Worm (Caenorhabditis elegans): ENCODE measurements around the gene grl-8.

Gene grl-8

ce11 chrV:6727222-6727621 is 5.7 kb downstream of the grl-8 start, which contains the start of gene ZC487.1:
Gene ZC487.1 (plus strand): TSS chrV:6727522.
- no peak for TF ChIP-seq ref-1 (GFP tag; conservative IDR thresholded peaks at IDR 0.05)
- TF ChIP-seq ztf-23 (GFP tag; IDR thresholded peaks at IDR 0.05) = no peak

ce11 chrV:6726279-6726678 is 6.6 kb downstream of the grl-8 start:
- no peak for TF ChIP-seq klf-2 (GFP tag; conservative IDR thresholded peaks at IDR 0.05)

ce11 chrV:6722378-6722777 is 10.5 kb downstream of the grl-8 start, which contains the start of gene ZC487.2:
Gene ZC487.2 (minus strand): TSS chrV:6722478.
- TF ChIP-seq T22C8.4 (GFP tag; IDR thresholded peaks at IDR 0.05) (no peak), med-1 (GFP tag; optimal IDR thresholded peaks at IDR 0.05; ENCODE audit: insufficient read depth) (no peak), flt-1 (GFP tag; IDR thresholded peaks at IDR 0.05) (no peak), ztf-23 (GFP tag; IDR thresholded peaks at IDR 0.05) (no peak), klf-2 (GFP tag; conservative IDR thresholded peaks at IDR 0.05) (no peak), ref-1 (GFP tag; conservative IDR thresholded peaks at IDR 0.05) (no peak)

ce11 chrV:6718232-6718631 is 14.7 kb downstream of the grl-8 start, which contains the start of gene srg-30:
Gene srg-30 (minus strand): TSS chrV:6718332.
- TF ChIP-seq med-1 (GFP tag; optimal IDR thresholded peaks at IDR 0.05; ENCODE audit: insufficient read depth) (no peak), flt-1 (GFP tag; IDR thresholded peaks at IDR 0.05) (no peak), T22C8.4 (GFP tag; IDR thresholded peaks at IDR 0.05) (no peak), ztf-23 (GFP tag; IDR thresholded peaks at IDR 0.05) (no peak)

- no peak for TF ChIP-seq med-1 (GFP tag; optimal IDR thresholded peaks at IDR 0.05; ENCODE audit: insufficient read depth)
- no peak for TF ChIP-seq ztf-29 (GFP tag; IDR thresholded peaks at IDR 0.05)
- no peak for TF ChIP-seq ref-1 (GFP tag; conservative IDR thresholded peaks at IDR 0.05)
- no peak for TF ChIP-seq klf-2 (GFP tag; conservative IDR thresholded peaks at IDR 0.05)
- no peak for TF ChIP-seq cog-1 (tag; optimal IDR thresholded peaks at IDR 0.05)
- no peak for TF ChIP-seq ztf-23 (GFP tag; IDR thresholded peaks at IDR 0.05)
- TF ChIP-seq T22C8.4 (GFP tag; IDR thresholded peaks at IDR 0.05) = no peak
- no peak for TF ChIP-seq tab-1 (GFP tag; IDR thresholded peaks at IDR 0.05)
- no peak for TF ChIP-seq flt-1 (GFP tag; IDR thresholded peaks at IDR 0.05)
Measured at ce11 chrV:6710462-6710861, 22.4 kb downstream of the grl-8 start, which contains the start of gene sna-1. Gene sna-1 (minus strand): TSS chrV:6710679.

ce11 chrV:6709050-6709683 is 23.7 kb downstream of the grl-8 start, which contains the start of gene dlst-1:
Gene dlst-1 (minus strand): TSS chrV:6709101.
- peak; percentile 77 for TF ChIP-seq med-1 (GFP tag; optimal IDR thresholded peaks at IDR 0.05; ENCODE audit: insufficient read depth)
- TF ChIP-seq ref-1 (GFP tag; conservative IDR thresholded peaks at IDR 0.05) = 0 out of 2 replicates have a peak, but pooled peaks have one; percentile 23
- no peak for TF ChIP-seq T22C8.4 (GFP tag; IDR thresholded peaks at IDR 0.05)
- no peak for TF ChIP-seq cog-1 (tag; optimal IDR thresholded peaks at IDR 0.05)
- TF ChIP-seq klf-2 (GFP tag; conservative IDR thresholded peaks at IDR 0.05) = 0 out of 2 replicates have a peak, but pooled peaks have one; percentile 28
- peak; percentile 82 for TF ChIP-seq ztf-23 (GFP tag; IDR thresholded peaks at IDR 0.05)
- no peak for TF ChIP-seq ztf-29 (GFP tag; IDR thresholded peaks at IDR 0.05)
- TF ChIP-seq tab-1 (GFP tag; IDR thresholded peaks at IDR 0.05) = peak; percentile 80
- peak; percentile 73 for TF ChIP-seq flt-1 (GFP tag; IDR thresholded peaks at IDR 0.05)

ce11 chrV:6706771-6707170 is 26.1 kb downstream of the grl-8 start, which contains the start of gene W02F12.4:
Gene W02F12.4 (minus strand): TSS chrV:6706934.
- TF ChIP-seq flt-1 (GFP tag; IDR thresholded peaks at IDR 0.05) (no peak), ref-1 (GFP tag; conservative IDR thresholded peaks at IDR 0.05) (no peak), med-1 (GFP tag; optimal IDR thresholded peaks at IDR 0.05; ENCODE audit: insufficient read depth) (no peak), ztf-23 (GFP tag; IDR thresholded peaks at IDR 0.05) (no peak), tab-1 (GFP tag; IDR thresholded peaks at IDR 0.05) (no peak), ztf-29 (GFP tag; IDR thresholded peaks at IDR 0.05) (no peak), T22C8.4 (GFP tag; IDR thresholded peaks at IDR 0.05) (no peak), klf-2 (GFP tag; conservative IDR thresholded peaks at IDR 0.05) (no peak), cog-1 (tag; optimal IDR thresholded peaks at IDR 0.05) (no peak)

- TF ChIP-seq T22C8.4 (GFP tag; IDR thresholded peaks at IDR 0.05) (no peak), ref-1 (GFP tag; conservative IDR thresholded peaks at IDR 0.05) (no peak), ztf-23 (GFP tag; IDR thresholded peaks at IDR 0.05) (no peak), klf-2 (GFP tag; conservative IDR thresholded peaks at IDR 0.05) (no peak), ztf-29 (GFP tag; IDR thresholded peaks at IDR 0.05) (no peak), tab-1 (GFP tag; IDR thresholded peaks at IDR 0.05) (no peak), cog-1 (tag; optimal IDR thresholded peaks at IDR 0.05) (no peak), flt-1 (GFP tag; IDR thresholded peaks at IDR 0.05) (no peak), med-1 (GFP tag; optimal IDR thresholded peaks at IDR 0.05; ENCODE audit: insufficient read depth) (no peak)
Measured at ce11 chrV:6705367-6705766, 27.5 kb downstream of the grl-8 start.

ce11 chrV:6704482-6704881 is 28.4 kb downstream of the grl-8 start:
- TF ChIP-seq ztf-23 (GFP tag; IDR thresholded peaks at IDR 0.05) (no peak), ref-1 (GFP tag; conservative IDR thresholded peaks at IDR 0.05) (no peak), med-1 (GFP tag; optimal IDR thresholded peaks at IDR 0.05; ENCODE audit: insufficient read depth) (no peak), cog-1 (tag; optimal IDR thresholded peaks at IDR 0.05) (no peak), ztf-29 (GFP tag; IDR thresholded peaks at IDR 0.05) (no peak), tab-1 (GFP tag; IDR thresholded peaks at IDR 0.05) (no peak), flt-1 (GFP tag; IDR thresholded peaks at IDR 0.05) (no peak), klf-2 (GFP tag; conservative IDR thresholded peaks at IDR 0.05) (no peak), T22C8.4 (GFP tag; IDR thresholded peaks at IDR 0.05) (no peak)

ce11 chrV:6702692-6703091 is 30.2 kb downstream of the grl-8 start, which contains the start of gene era-1:
Gene era-1 (plus strand): TSS chrV:6703057.
- no peak for TF ChIP-seq klf-2 (GFP tag; conservative IDR thresholded peaks at IDR 0.05)
- no peak for TF ChIP-seq ref-1 (GFP tag; conservative IDR thresholded peaks at IDR 0.05)
- TF ChIP-seq ztf-23 (GFP tag; IDR thresholded peaks at IDR 0.05) = no peak
- TF ChIP-seq ztf-29 (GFP tag; IDR thresholded peaks at IDR 0.05) = no peak
- TF ChIP-seq flt-1 (GFP tag; IDR thresholded peaks at IDR 0.05) = no peak
- TF ChIP-seq med-1 (GFP tag; optimal IDR thresholded peaks at IDR 0.05; ENCODE audit: insufficient read depth) = no peak
- no peak for TF ChIP-seq tab-1 (GFP tag; IDR thresholded peaks at IDR 0.05)
- no peak for TF ChIP-seq T22C8.4 (GFP tag; IDR thresholded peaks at IDR 0.05)
- no peak for TF ChIP-seq cog-1 (tag; optimal IDR thresholded peaks at IDR 0.05)
